Worm (Caenorhabditis elegans): ENCODE results near the gene dhs-7.

The dhs-7 gene

ce11 chrII:7224074-7224473 is 15.8 kb upstream of the dhs-7 start:
- TF ChIP-seq hmg-4 (GFP tag; optimal IDR thresholded peaks at IDR 0.05), result no peak
- TF ChIP-seq tra-4 (tag; optimal IDR thresholded peaks at IDR 0.05), result no peak
- TF ChIP-seq sea-1 (GFP tag; conservative IDR thresholded peaks at IDR 0.05), result no peak

- no peak for TF ChIP-seq sea-1 (GFP tag; conservative IDR thresholded peaks at IDR 0.05)
- no peak for TF ChIP-seq aly-1 (tag; optimal IDR thresholded peaks at IDR 0.05)
- no peak for TF ChIP-seq ceh-13 (GFP tag; optimal IDR thresholded peaks at IDR 0.05)
- no peak for TF ChIP-seq hmg-4 (GFP tag; optimal IDR thresholded peaks at IDR 0.05)
Measured at ce11 chrII:7217047-7217446, 8.8 kb upstream of the dhs-7 start, which contains the start of gene E04F6.10. Gene E04F6.10 (minus strand): TSS chrII:7217147.

ce11 chrII:7212059-7212458 is 3.8 kb upstream of the dhs-7 start, which contains the start of gene E04F6.9:
Gene E04F6.9 (minus strand): TSS chrII:7212159.
- no peak for TF ChIP-seq pes-1 (GFP tag; IDR thresholded peaks at IDR 0.05)

ce11 chrII:7211280-7211679 is 3.0 kb upstream of the dhs-7 start, which contains the start of gene E04F6.8:
Gene E04F6.8 (minus strand): TSS chrII:7211380.
- no peak for TF ChIP-seq ceh-36 (tag; optimal IDR thresholded peaks at IDR 0.05)
- TF ChIP-seq scrt-1 (GFP tag; IDR thresholded peaks at IDR 0.05), result no peak
- TF ChIP-seq tbx-37 (GFP tag; conservative IDR thresholded peaks at IDR 0.05), result no peak
- TF ChIP-seq aly-1 (tag; optimal IDR thresholded peaks at IDR 0.05), result no peak
- TF ChIP-seq sea-1 (GFP tag; conservative IDR thresholded peaks at IDR 0.05), result no peak
- no peak for TF ChIP-seq hmbx-1 (tag; optimal IDR thresholded peaks at IDR 0.05)
- TF ChIP-seq pes-1 (GFP tag; IDR thresholded peaks at IDR 0.05), result no peak
- no peak for TF ChIP-seq hnd-1 (tag; optimal IDR thresholded peaks at IDR 0.05)
- TF ChIP-seq ceh-13 (GFP tag; optimal IDR thresholded peaks at IDR 0.05), result no peak
- TF ChIP-seq B0310.2 (tag; optimal IDR thresholded peaks at IDR 0.05), result no peak
- no peak for TF ChIP-seq ama-1 (optimal IDR thresholded peaks at IDR 0.05)
- TF ChIP-seq flt-1 (GFP tag; IDR thresholded peaks at IDR 0.05), result no peak
- no peak for TF ChIP-seq F13C5.2 (tag; optimal IDR thresholded peaks at IDR 0.05)
- TF ChIP-seq hmg-4 (GFP tag; optimal IDR thresholded peaks at IDR 0.05), result no peak
- no peak for TF ChIP-seq tra-4 (tag; optimal IDR thresholded peaks at IDR 0.05)

- TF ChIP-seq F13C5.2 (tag; optimal IDR thresholded peaks at IDR 0.05) (no peak), hmg-4 (GFP tag; optimal IDR thresholded peaks at IDR 0.05) (no peak), sea-1 (GFP tag; conservative IDR thresholded peaks at IDR 0.05) (no peak), tbx-11 (GFP tag; IDR thresholded peaks at IDR 0.05) (no peak), flt-1 (GFP tag; IDR thresholded peaks at IDR 0.05) (no peak), aly-1 (tag; optimal IDR thresholded peaks at IDR 0.05) (no peak), pes-1 (GFP tag; IDR thresholded peaks at IDR 0.05) (no peak), ets-7 (tag; optimal IDR thresholded peaks at IDR 0.05) (no peak), ama-1 (optimal IDR thresholded peaks at IDR 0.05) (no peak), tra-4 (tag; optimal IDR thresholded peaks at IDR 0.05) (no peak)
Measured at ce11 chrII:7210187-7210586, 1.9 kb upstream of the dhs-7 start, which contains the start of gene E04F6.15. Gene E04F6.15 (minus strand): TSS chrII:7210287.

ce11 chrII:7207649-7208048 is 611 bp downstream of the dhs-7 start:
- no peak for TF ChIP-seq ets-7 (tag; optimal IDR thresholded peaks at IDR 0.05)
- TF ChIP-seq F13C5.2 (tag; optimal IDR thresholded peaks at IDR 0.05), result no peak
- TF ChIP-seq tra-4 (tag; optimal IDR thresholded peaks at IDR 0.05), result no peak
- no peak for TF ChIP-seq flt-1 (GFP tag; IDR thresholded peaks at IDR 0.05)
- TF ChIP-seq tbx-11 (GFP tag; IDR thresholded peaks at IDR 0.05), result no peak
- TF ChIP-seq hnd-1 (tag; optimal IDR thresholded peaks at IDR 0.05), result no peak
- no peak for TF ChIP-seq ama-1 (optimal IDR thresholded peaks at IDR 0.05)
- no peak for TF ChIP-seq tbx-37 (GFP tag; conservative IDR thresholded peaks at IDR 0.05)
- no peak for TF ChIP-seq hmg-4 (GFP tag; optimal IDR thresholded peaks at IDR 0.05)
- no peak for TF ChIP-seq scrt-1 (GFP tag; IDR thresholded peaks at IDR 0.05)
- no peak for TF ChIP-seq hmbx-1 (tag; optimal IDR thresholded peaks at IDR 0.05)
- TF ChIP-seq aly-1 (tag; optimal IDR thresholded peaks at IDR 0.05), result no peak
- no peak for TF ChIP-seq ceh-13 (GFP tag; optimal IDR thresholded peaks at IDR 0.05)

- no peak for TF ChIP-seq ceh-36 (tag; optimal IDR thresholded peaks at IDR 0.05)
- no peak for TF ChIP-seq F13C5.2 (tag; optimal IDR thresholded peaks at IDR 0.05)
- TF ChIP-seq tbx-37 (GFP tag; conservative IDR thresholded peaks at IDR 0.05), result no peak
- TF ChIP-seq flt-1 (GFP tag; IDR thresholded peaks at IDR 0.05), result no peak
- no peak for TF ChIP-seq hmg-4 (GFP tag; optimal IDR thresholded peaks at IDR 0.05)
- no peak for TF ChIP-seq B0310.2 (tag; optimal IDR thresholded peaks at IDR 0.05)
- no peak for TF ChIP-seq ama-1 (optimal IDR thresholded peaks at IDR 0.05)
- no peak for TF ChIP-seq ets-7 (tag; optimal IDR thresholded peaks at IDR 0.05)
- TF ChIP-seq aly-1 (tag; optimal IDR thresholded peaks at IDR 0.05), result no peak
- no peak for TF ChIP-seq pes-1 (GFP tag; IDR thresholded peaks at IDR 0.05)
- no peak for TF ChIP-seq tra-4 (tag; optimal IDR thresholded peaks at IDR 0.05)
- no peak for TF ChIP-seq scrt-1 (GFP tag; IDR thresholded peaks at IDR 0.05)
Measured at ce11 chrII:7205388-7205787, 2.9 kb downstream of the dhs-7 start, which contains the start of gene srd-59. Gene srd-59 (plus strand): TSS chrII:7205688.

- no peak for TF ChIP-seq ama-1 (optimal IDR thresholded peaks at IDR 0.05)
- no peak for TF ChIP-seq hmg-4 (GFP tag; optimal IDR thresholded peaks at IDR 0.05)
- no peak for TF ChIP-seq ets-7 (tag; optimal IDR thresholded peaks at IDR 0.05)
- no peak for TF ChIP-seq tbx-11 (GFP tag; IDR thresholded peaks at IDR 0.05)
- TF ChIP-seq aly-1 (tag; optimal IDR thresholded peaks at IDR 0.05), result no peak
- no peak for TF ChIP-seq B0310.2 (tag; optimal IDR thresholded peaks at IDR 0.05)
- TF ChIP-seq scrt-1 (GFP tag; IDR thresholded peaks at IDR 0.05), result no peak
- no peak for TF ChIP-seq ceh-36 (tag; optimal IDR thresholded peaks at IDR 0.05)
- no peak for TF ChIP-seq ceh-13 (GFP tag; optimal IDR thresholded peaks at IDR 0.05)
- no peak for TF ChIP-seq hmbx-1 (tag; optimal IDR thresholded peaks at IDR 0.05)
- TF ChIP-seq hnd-1 (tag; optimal IDR thresholded peaks at IDR 0.05), result no peak
- TF ChIP-seq pes-1 (GFP tag; IDR thresholded peaks at IDR 0.05), result no peak
- no peak for TF ChIP-seq tbx-37 (GFP tag; conservative IDR thresholded peaks at IDR 0.05)
- TF ChIP-seq flt-1 (GFP tag; IDR thresholded peaks at IDR 0.05), result no peak
- TF ChIP-seq F13C5.2 (tag; optimal IDR thresholded peaks at IDR 0.05), result no peak
- no peak for TF ChIP-seq sea-1 (GFP tag; conservative IDR thresholded peaks at IDR 0.05)
- no peak for TF ChIP-seq tra-4 (tag; optimal IDR thresholded peaks at IDR 0.05)
Measured at ce11 chrII:7204951-7205350, 3.3 kb downstream of the dhs-7 start, which contains the start of gene srd-58. Gene srd-58 (minus strand): TSS chrII:7205051.
